Fruit fly (Drosophila melanogaster) whole organism, embryonic: ENCODE data around the gene dmGlut.

Experiments
- Bdp1 ChIP-seq: fragments of 200-800 bp; sonication (Bioruptor generic); optimal IDR thresholded peaks from 3 replicates; lab custom pipeline; 2016; ENCODE audit warnings: missing biosample characterization, missing genetic modification characterization
- CG9727 ChIP-seq: fragments of 200-800 bp; sonication (Bioruptor generic); optimal IDR thresholded peaks from 3 replicates; lab custom pipeline; 2017; ENCODE audit warnings: missing biosample characterization, mild to moderate bottlenecking, missing genetic modification characterization
- CG9876 ChIP-seq: fragments of 200-800 bp; sonication (Bioruptor generic); optimal IDR thresholded peaks from 2 replicates; lab custom pipeline; 2016; ENCODE audit warnings: missing biosample characterization, missing genetic modification characterization
- croc ChIP-seq: fragments of 200-800 bp; sonication (Bioruptor generic); conservative IDR thresholded peaks from 3 replicates; pipeline ENCODE4 v1.3.6; 2022; ENCODE audit warnings: missing biosample characterization, missing genetic modification characterization
- schlank ChIP-seq: fragments of 200-800 bp; sonication (Bioruptor generic); optimal IDR thresholded peaks from 2 replicates; lab custom pipeline; 2018; ENCODE audit warnings: missing biosample characterization, mild to moderate bottlenecking, missing genetic modification characterization
- slbo ChIP-seq: fragments of 200-800 bp; sonication (Bioruptor generic); IDR thresholded peaks from 2 replicates; pipeline ENCODE4 v1.3.6; 2022; ENCODE audit warnings: missing biosample characterization, missing genetic modification characterization
- toy ChIP-seq: fragments of 200-800 bp; sonication (Bioruptor generic); IDR thresholded peaks from 2 replicates; pipeline ENCODE4 v1.3.6; 2022; ENCODE audit warnings: missing biosample characterization, missing genetic modification characterization
- vvl ChIP-seq: fragments of 200-800 bp; sonication (Bioruptor generic); IDR thresholded peaks from 2 replicates; pipeline ENCODE4 v1.3.6; 2022; ENCODE audit warnings: missing biosample characterization, missing genetic modification characterization

DNA sequence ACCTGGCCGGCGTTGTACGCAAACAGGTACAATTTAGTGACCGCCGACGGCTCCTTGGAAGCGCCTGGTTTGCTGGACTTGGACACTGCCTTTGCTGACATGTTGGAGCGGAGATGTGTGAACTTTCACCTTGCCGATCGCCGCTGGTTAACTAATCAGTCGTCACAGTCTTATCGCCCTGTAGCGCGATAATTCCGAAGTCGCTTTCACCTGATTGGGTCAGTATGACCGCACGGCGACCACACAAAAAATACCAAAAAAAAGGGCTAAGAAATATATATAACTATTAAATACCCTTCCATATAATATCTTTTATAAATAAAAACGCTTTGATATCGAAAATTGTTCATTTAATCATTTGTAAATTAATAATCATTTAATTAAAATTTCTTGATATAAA lies 25.2 kb upstream of the dmGlut start, which contains the start of gene Hacd1:
- no peak for TF ChIP-seq CG9876 (GFP tag; lab: Kevin White, UChicago)
- TF ChIP-seq slbo (GFP tag; lab: Robert Waterston, UW): no peak
- TF ChIP-seq croc (GFP tag; lab: Robert Waterston, UW): no peak
- no peak for TF ChIP-seq schlank (tag; lab: Kevin White, UChicago)
- TF ChIP-seq Bdp1 (GFP tag; lab: Kevin White, UChicago): no peak
- TF ChIP-seq CG9727 (GFP tag; lab: Kevin White, UChicago): no peak
- TF ChIP-seq toy (GFP tag; lab: Robert Waterston, UW): no peak
- no peak for TF ChIP-seq vvl (GFP tag; lab: Robert Waterston, UW)
